Worm (Caenorhabditis elegans) whole organism, mixed stage, embryonic: Measurements from ENCODE around the gene F54B3.1.

ENCODE experiments used
- ces-1 ChIP-seq: fragments of 150-350 bp; optimal IDR thresholded peaks from 2 replicates; lab custom pipeline; 2014; ENCODE audit warnings: missing biosample characterization, missing genetic modification reagents, missing genetic modification characterization
- elt-1 ChIP-seq: sonication (generic microtip); optimal IDR thresholded peaks from 2 replicates; lab custom pipeline; 2017; ENCODE audit warnings: missing genetic modification characterization, mild to moderate bottlenecking, missing compliant biosample characterization, antibody characterized with exemption, moderate library complexity, borderline replicate concordance; ENCODE audit not compliant: insufficient read depth
- elt-3 ChIP-seq: fragments of 150-350 bp; optimal IDR thresholded peaks from 2 replicates; lab custom pipeline; 2014; ENCODE audit warnings: missing biosample characterization, missing genetic modification characterization
- snpc-4 ChIP-seq: fragments of 150-350 bp; optimal IDR thresholded peaks from 2 replicates; lab custom pipeline; 2014; ENCODE audit warnings: missing biosample characterization, missing genetic modification characterization
- unc-39 ChIP-seq: fragments of 150-350 bp; optimal IDR thresholded peaks from 2 replicates; lab custom pipeline; 2014; ENCODE audit warnings: missing biosample characterization, missing genetic modification characterization
- ztf-11 ChIP-seq: fragments of 150-350 bp; optimal IDR thresholded peaks from 2 replicates; lab custom pipeline; 2014; ENCODE audit warnings: missing biosample characterization, missing genetic modification characterization

DNA sequence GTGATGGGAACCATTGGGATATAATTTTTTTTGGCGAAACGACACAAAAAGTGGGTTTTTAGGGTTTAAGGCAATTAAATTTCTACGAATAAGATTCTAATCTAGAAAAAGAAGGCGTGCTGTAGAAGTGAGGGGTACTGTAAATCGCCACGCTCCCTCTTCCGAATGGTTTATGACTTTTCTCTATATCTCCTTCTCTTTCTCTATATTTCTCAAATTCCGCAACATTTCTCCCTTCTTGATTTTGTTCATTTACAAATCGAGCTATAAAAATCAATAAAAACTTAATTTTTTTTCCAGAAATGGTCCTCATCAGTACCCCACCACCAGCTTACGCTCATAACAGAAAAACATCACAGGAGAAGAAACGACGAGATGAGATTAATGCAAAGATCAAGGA lies 32.9 kb upstream of the F54B3.1 start, which contains the start of gene ref-1:
- TF ChIP-seq unc-39 (no peak), snpc-4 (tag; lab: Kevin White, UChicago) (no peak), elt-3 (tag; lab: Kevin White, UChicago) (no peak), elt-1 (no peak), ztf-11 (tag; lab: Kevin White, UChicago) (no peak), ces-1 (GFP tag; lab: Kevin White, UChicago) (no peak)
